Fruit fly (Drosophila melanogaster): ENCODE measurements around the gene Ipo9.

Gene Ipo9

dm6 chr3R:11412371-11412770, at the start of gene Ipo9:
Gene Ipo9, plus strand, starts transcription at chr3R:11412522.
- TF ChIP-seq br (GFP tag; optimal IDR thresholded peaks at IDR 0.05): no peak
- TF ChIP-seq h (GFP tag; optimal IDR thresholded peaks at IDR 0.05): no peak

DNA sequence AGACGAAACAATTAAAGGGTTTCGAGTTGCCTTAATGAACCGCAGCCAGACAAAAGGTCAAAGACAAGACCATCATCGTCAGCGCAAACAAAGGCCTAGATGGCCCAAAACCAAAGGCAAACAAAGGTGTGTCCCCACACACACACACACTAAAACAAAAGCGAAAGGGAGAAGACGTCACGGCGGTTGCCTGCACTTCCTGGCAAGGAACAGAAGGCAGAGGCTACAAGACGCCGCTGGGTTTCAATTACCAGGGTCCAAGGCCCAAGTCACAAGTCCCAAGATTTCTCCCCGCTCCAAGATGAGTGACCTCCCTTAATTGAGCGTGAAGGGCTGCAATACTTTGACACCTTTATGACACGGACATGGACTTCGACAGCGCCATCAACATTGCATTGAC, 48.7 kb upstream of the Ipo9 start:
- TF ChIP-seq Hnf4 (GFP tag; optimal IDR thresholded peaks at IDR 0.05): no peak
- no peak for TF ChIP-seq Vsx2 (GFP tag; optimal IDR thresholded peaks at IDR 0.05; ENCODE audit: partially characterized antibody)
- no peak for TF ChIP-seq foxo (GFP tag; optimal IDR thresholded peaks at IDR 0.05)
- TF ChIP-seq sv (GFP tag; optimal IDR thresholded peaks at IDR 0.05): no peak
- no peak for TF ChIP-seq Abd-B (GFP tag; optimal IDR thresholded peaks at IDR 0.05)

DNA sequence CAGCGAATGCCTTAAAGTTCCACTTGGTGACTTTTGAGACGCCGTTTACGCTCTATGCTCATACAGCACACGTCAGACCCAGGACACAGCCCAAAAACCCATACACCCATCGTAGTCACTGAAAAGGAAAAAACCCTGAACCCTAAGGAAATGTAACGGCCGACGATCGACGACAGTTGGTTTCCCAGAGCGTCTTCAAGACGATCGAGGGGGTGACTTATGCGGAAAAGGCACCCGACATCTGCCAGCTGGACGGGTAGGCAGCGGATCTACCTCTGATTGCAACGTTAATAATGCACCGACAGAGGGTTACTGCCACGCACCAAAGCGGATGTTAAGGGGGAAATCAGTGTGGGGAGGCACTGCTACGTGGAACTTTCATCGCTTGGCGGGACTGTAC, 46.0 kb upstream of the Ipo9 start:
- TF ChIP-seq tai (GFP tag; optimal IDR thresholded peaks at IDR 0.05): no peak
- TF ChIP-seq OdsH (GFP tag; optimal IDR thresholded peaks at IDR 0.05): no peak
- no peak for TF ChIP-seq CG9705 (GFP tag; optimal IDR thresholded peaks at IDR 0.05)
- no peak for TF ChIP-seq HLH106 (tag; optimal IDR thresholded peaks at IDR 0.05)
- TF ChIP-seq Dfd (GFP tag; optimal IDR thresholded peaks at IDR 0.05): no peak
- TF ChIP-seq Sp1 (GFP tag; optimal IDR thresholded peaks at IDR 0.05): no peak
- no peak for TF ChIP-seq rgr (GFP tag; optimal IDR thresholded peaks at IDR 0.05)
- TF ChIP-seq lola (GFP tag; optimal IDR thresholded peaks at IDR 0.05): no peak
- no peak for TF ChIP-seq dsf (GFP tag; optimal IDR thresholded peaks at IDR 0.05; ENCODE audit: borderline replicate concordance)
- TF ChIP-seq dmrt93B (GFP tag; optimal IDR thresholded peaks at IDR 0.05): no peak
- TF ChIP-seq br (GFP tag; optimal IDR thresholded peaks at IDR 0.05): no peak
- TF ChIP-seq h (GFP tag; optimal IDR thresholded peaks at IDR 0.05): no peak
- TF ChIP-seq Rel (GFP tag; optimal IDR thresholded peaks at IDR 0.05): no peak
- no peak for TF ChIP-seq Rel (tag; optimal IDR thresholded peaks at IDR 0.05)
- TF ChIP-seq fru (GFP tag; optimal IDR thresholded peaks at IDR 0.05): no peak

- TF ChIP-seq Mio (GFP tag; optimal IDR thresholded peaks at IDR 0.05) (no peak), h (GFP tag; optimal IDR thresholded peaks at IDR 0.05) (peak; percentile 15), N (GFP tag; optimal IDR thresholded peaks at IDR 0.05) (no peak), foxo (GFP tag; optimal IDR thresholded peaks at IDR 0.05) (peak in 1 of 2 experiments; percentile 15), Hnf4 (GFP tag; optimal IDR thresholded peaks at IDR 0.05) (no peak), CrebA (GFP tag; optimal IDR thresholded peaks at IDR 0.05; ENCODE audit: borderline replicate concordance) (no peak), brk (GFP tag; optimal IDR thresholded peaks at IDR 0.05) (no peak)
Observed at dm6 chr3R:11368766-11369165, 43.6 kb upstream of the Ipo9 start.

DNA sequence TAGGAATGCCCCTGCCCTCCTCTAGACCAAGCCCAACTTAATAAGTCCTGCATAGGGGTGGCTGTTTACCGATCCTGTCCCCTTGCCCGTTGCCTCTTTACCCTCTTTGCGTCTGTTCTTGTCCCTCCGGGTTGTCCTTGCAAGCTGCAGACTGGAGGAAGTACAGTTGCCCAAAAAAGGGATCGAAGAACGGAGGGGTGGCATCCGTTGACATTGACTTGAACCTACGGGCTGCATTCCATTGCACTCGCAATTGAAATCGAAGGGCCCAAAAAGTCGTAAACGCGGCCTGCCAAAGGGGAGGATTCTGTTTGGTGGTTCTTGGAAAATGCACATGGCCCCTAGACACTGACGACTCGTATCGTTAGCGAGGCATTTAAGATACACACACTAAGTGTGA, 42.0 kb upstream of the Ipo9 start:
- TF ChIP-seq Hnf4 (GFP tag; optimal IDR thresholded peaks at IDR 0.05): no peak
- TF ChIP-seq CG9705 (GFP tag; optimal IDR thresholded peaks at IDR 0.05): no peak
- TF ChIP-seq sage (GFP tag; optimal IDR thresholded peaks at IDR 0.05): no peak
- no peak for TF ChIP-seq Hr78 (GFP tag; optimal IDR thresholded peaks at IDR 0.05)
- no peak for TF ChIP-seq Dif (GFP tag; optimal IDR thresholded peaks at IDR 0.05; ENCODE audit: partially characterized antibody)
- no peak for TF ChIP-seq CG32264 (GFP tag; optimal IDR thresholded peaks at IDR 0.05)
- TF ChIP-seq GATAd (GFP tag; optimal IDR thresholded peaks at IDR 0.05): no peak
- TF ChIP-seq lola (GFP tag; optimal IDR thresholded peaks at IDR 0.05): no peak
- TF ChIP-seq h (GFP tag; optimal IDR thresholded peaks at IDR 0.05): no peak
- no peak for TF ChIP-seq woc (GFP tag; optimal IDR thresholded peaks at IDR 0.05)
- TF ChIP-seq foxo (GFP tag; optimal IDR thresholded peaks at IDR 0.05): no peak
- no peak for TF ChIP-seq N (GFP tag; optimal IDR thresholded peaks at IDR 0.05)
- TF ChIP-seq dmrt93B (GFP tag; optimal IDR thresholded peaks at IDR 0.05): no peak
- no peak for TF ChIP-seq Jra (GFP tag; optimal IDR thresholded peaks at IDR 0.05)
- TF ChIP-seq dl (GFP tag; optimal IDR thresholded peaks at IDR 0.05; ENCODE audit: insufficient read depth in 1 of 2, partially characterized antibody in 2 of 2): no peak
- no peak for TF ChIP-seq dsf (GFP tag; optimal IDR thresholded peaks at IDR 0.05; ENCODE audit: borderline replicate concordance)
- no peak for TF ChIP-seq sv (GFP tag; optimal IDR thresholded peaks at IDR 0.05)
- TF ChIP-seq Dfd (GFP tag; optimal IDR thresholded peaks at IDR 0.05): no peak
- no peak for TF ChIP-seq Abd-B (GFP tag; optimal IDR thresholded peaks at IDR 0.05)
